Fruit fly (Drosophila melanogaster): ENCODE data around the gene CG33170.

DNA sequence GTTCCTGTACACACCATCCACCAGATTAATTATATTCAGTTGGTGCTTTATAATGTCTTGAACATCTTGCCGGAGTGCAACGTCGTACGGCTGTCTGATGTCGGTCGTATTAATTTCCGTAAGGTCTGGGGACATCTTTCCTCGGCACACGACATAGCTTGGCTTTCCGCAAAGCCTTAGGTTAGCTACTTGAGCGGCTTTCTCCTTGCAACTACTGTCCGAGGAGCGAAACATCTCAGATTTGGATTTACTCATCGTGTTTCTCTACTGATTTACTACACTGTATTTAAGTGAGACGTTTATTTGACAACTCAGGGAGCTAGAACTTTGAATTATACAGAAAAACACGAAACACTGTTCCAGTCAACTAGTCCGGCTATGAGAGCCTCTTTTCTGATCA lies 27.6 kb upstream of the CG33170 start, which contains the start of the genes CG11226 and CG45428:
- no peak for TF ChIP-seq Dll (optimal IDR thresholded peaks at IDR 0.05)
- TF ChIP-seq EcR (GFP tag; optimal IDR thresholded peaks at IDR 0.05) = no peak
- no peak for TF ChIP-seq pan (optimal IDR thresholded peaks at IDR 0.05)
- TF ChIP-seq usp (GFP tag; optimal IDR thresholded peaks at IDR 0.05) = no peak
- TF ChIP-seq CG8478 (optimal IDR thresholded peaks at IDR 0.05) = no peak
- no peak for TF ChIP-seq psq (optimal IDR thresholded peaks at IDR 0.05)

All from whole organism.